Worm (Caenorhabditis elegans): ENCODE data around the gene gei-4.

gei-4 gene

DNA sequence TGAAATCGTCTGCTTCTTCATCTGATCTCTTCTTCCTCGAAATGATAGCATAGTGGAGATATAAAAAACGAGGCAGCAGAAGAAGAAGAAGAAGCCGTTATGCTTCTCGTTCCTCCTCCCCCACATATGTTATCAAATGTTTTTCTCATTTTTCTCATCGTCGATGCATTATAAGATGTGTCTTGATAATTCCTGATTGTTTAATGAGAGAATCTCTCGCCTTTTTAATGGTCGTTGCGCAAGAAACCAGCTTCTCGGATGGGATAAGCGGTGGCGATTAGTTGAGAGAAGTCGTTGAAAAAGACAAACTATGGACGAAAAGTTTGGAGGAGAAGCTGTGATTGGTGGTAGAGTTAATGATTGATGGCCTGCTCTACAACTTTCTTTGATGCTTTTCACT, 60.1 kb downstream of the gei-4 start, which contains the start of gene Y50D7A.13:
Y50D7A.13 (minus strand) TSS at position 101 of the 400 bp plus-strand sequence.
- TF ChIP-seq hmg-1.1 (GFP tag; IDR thresholded peaks at IDR 0.05), result no peak
- TF ChIP-seq unc-130 (GFP tag; optimal IDR thresholded peaks at IDR 0.05), result no peak
- TF ChIP-seq lin-39 (tag; optimal IDR thresholded peaks at IDR 0.05), result no peak
- no peak for TF ChIP-seq aly-2 (tag; optimal IDR thresholded peaks at IDR 0.05)
- TF ChIP-seq saeg-2 (GFP tag; IDR thresholded peaks at IDR 0.05), result no peak
- TF ChIP-seq ama-1 (optimal IDR thresholded peaks at IDR 0.05), result no peak
- TF ChIP-seq ztf-7 (tag; optimal IDR thresholded peaks at IDR 0.05), result no peak
- no peak for TF ChIP-seq ces-1 (GFP tag; optimal IDR thresholded peaks at IDR 0.05)

All from whole organism, L4 larva.